Worm (Caenorhabditis elegans) whole organism, young adult: ENCODE results near the gene F07F6.7.

Experiments used
- F22D6.2 ChIP-seq: sonication (generic microtip); optimal IDR thresholded peaks from 2 replicates; lab custom pipeline; 2016; ENCODE audit warnings: mild to moderate bottlenecking, missing genetic modification characterization, missing compliant biosample characterization
- F23B12.7 ChIP-seq: sonication (generic microtip); optimal IDR thresholded peaks from 2 replicates; lab custom pipeline; 2017; ENCODE audit warnings: missing genetic modification characterization, mild to moderate bottlenecking, missing compliant biosample characterization, antibody characterized with exemption, moderate library complexity; ENCODE audit not compliant: insufficient read depth
- F55B11.4 ChIP-seq: sonication (generic microtip); optimal IDR thresholded peaks from 2 replicates; lab custom pipeline; 2016; ENCODE audit warnings: missing compliant biosample characterization, missing genetic modification characterization, borderline replicate concordance; ENCODE audit not compliant: insufficient read depth
- F57A8.1 ChIP-seq: fragments of 200-800 bp; sonication (Bioruptor generic); optimal IDR thresholded peaks from 2 replicates; lab custom pipeline; 2018; ENCODE audit warnings: mild to moderate bottlenecking, missing genetic modification characterization, moderate library complexity, missing compliant biosample characterization
- F57C9.4 ChIP-seq: sonication (generic microtip); optimal IDR thresholded peaks from 2 replicates; lab custom pipeline; 2017; ENCODE audit warnings: mild to moderate bottlenecking, missing genetic modification characterization, missing compliant biosample characterization
- K11D2.4 ChIP-seq: fragments of 200-800 bp; sonication (Bioruptor generic); IDR thresholded peaks from 2 replicates; pipeline ENCODE4 v1.3.6; 2022; ENCODE audit warnings: missing genetic modification reagents, missing genetic modification characterization, missing compliant biosample characterization
- T07F8.4 ChIP-seq: sonication (generic microtip); optimal IDR thresholded peaks from 2 replicates; lab custom pipeline; 2016; ENCODE audit warnings: mild to moderate bottlenecking, missing genetic modification characterization, moderate library complexity, missing compliant biosample characterization
- ZK185.1 ChIP-seq: sonication (generic microtip); optimal IDR thresholded peaks from 2 replicates; lab custom pipeline; 2016; ENCODE audit warnings: mild to moderate bottlenecking, missing genetic modification characterization, missing compliant biosample characterization; ENCODE audit not compliant: poor library complexity, severe bottlenecking
- athp-1 ChIP-seq: sonication (generic microtip); optimal IDR thresholded peaks from 2 replicates; lab custom pipeline; 2017; ENCODE audit warnings: mild to moderate bottlenecking, missing genetic modification characterization, missing compliant biosample characterization
- bed-2 ChIP-seq: fragments of 200-800 bp; sonication (Bioruptor generic); IDR thresholded peaks from 2 replicates; pipeline ENCODE4 v1.3.6; 2022; ENCODE audit warnings: missing genetic modification reagents, missing genetic modification characterization, missing compliant biosample characterization
- cebp-1 ChIP-seq, 2 experiments: fragments of 200-800 bp in 1 of 2; sonication (Bioruptor generic) in 1 of 2; sonication (generic microtip) in 1 of 2; IDR thresholded peaks in 1 of 2; optimal IDR thresholded peaks in 1 of 2; 2 replicates each; pipeline versions ENCODE4 v1.3.6 to Lab custom; 2017 to 2022; ENCODE audit warnings: missing compliant biosample characterization in 2 of 2, missing genetic modification characterization in 2 of 2, mild to moderate bottlenecking in 1 of 2, missing genetic modification reagents in 1 of 2, moderate library complexity in 1 of 2
- ceh-100 ChIP-seq: fragments of 200-800 bp; sonication (Bioruptor generic); IDR thresholded peaks from 2 replicates; pipeline ENCODE4 v1.3.6; 2022; ENCODE audit warnings: missing genetic modification reagents, missing genetic modification characterization, missing compliant biosample characterization
- ceh-40 ChIP-seq: fragments of 200-800 bp; sonication (Bioruptor generic); IDR thresholded peaks from 2 replicates; pipeline ENCODE4 v1.3.6; 2022; ENCODE audit warnings: missing genetic modification characterization, missing compliant biosample characterization
- ceh-91 ChIP-seq: fragments of 200-800 bp; sonication (Bioruptor generic); IDR thresholded peaks from 2 replicates; pipeline ENCODE4 v1.3.6; 2022; ENCODE audit warnings: missing genetic modification reagents, missing genetic modification characterization, missing compliant biosample characterization
- dpff-1 ChIP-seq: sonication (generic microtip); optimal IDR thresholded peaks from 2 replicates; lab custom pipeline; 2017; ENCODE audit warnings: mild to moderate bottlenecking, missing genetic modification characterization, missing compliant biosample characterization
- efl-1 ChIP-seq: fragments of 150-350 bp; optimal IDR thresholded peaks from 2 replicates; lab custom pipeline; 2014; ENCODE audit warnings: missing biosample characterization, missing genetic modification reagents, missing genetic modification characterization
- ets-4 ChIP-seq: fragments of 200-800 bp; sonication (Bioruptor generic); optimal IDR thresholded peaks from 2 replicates; lab custom pipeline; 2018; ENCODE audit warnings: mild to moderate bottlenecking, missing genetic modification characterization, missing compliant biosample characterization
- hlh-12 ChIP-seq: sonication (generic microtip); optimal IDR thresholded peaks from 2 replicates; lab custom pipeline; 2016; ENCODE audit warnings: missing genetic modification characterization, missing compliant biosample characterization
- hmg-1.2 ChIP-seq: fragments of 200-800 bp; sonication (Bioruptor generic); IDR thresholded peaks from 2 replicates; pipeline ENCODE4 v1.3.6; 2022; ENCODE audit warnings: missing genetic modification reagents, missing genetic modification characterization, missing compliant biosample characterization
- hmg-20 ChIP-seq: fragments of 200-800 bp; sonication (Bioruptor generic); IDR thresholded peaks from 2 replicates; pipeline ENCODE4 v1.3.6; 2022; ENCODE audit warnings: missing genetic modification reagents, missing genetic modification characterization, missing compliant biosample characterization
- lin-26 ChIP-seq: fragments of 200-800 bp; sonication (Bioruptor generic); IDR thresholded peaks from 2 replicates; pipeline ENCODE4 v1.3.6; 2022; ENCODE audit warnings: missing genetic modification reagents, missing genetic modification characterization, missing compliant biosample characterization
- lin-35 ChIP-seq, 3 experiments: fragments of 150-350 bp in 2 of 3; sonication (generic microtip) in 1 of 3; optimal IDR thresholded peaks; 2 replicates each; lab custom pipeline; 2014 to 2018; ENCODE audit warnings: missing biosample characterization in 3 of 3, missing genetic modification characterization in 3 of 3, missing genetic modification reagents in 3 of 3
- mcd-1 ChIP-seq: fragments of 200-800 bp; sonication (Bioruptor generic); IDR thresholded peaks from 2 replicates; pipeline ENCODE4 v1.3.6; 2022; ENCODE audit warnings: missing genetic modification reagents, missing genetic modification characterization, missing compliant biosample characterization
- mxl-1 ChIP-seq: sonication (generic microtip); optimal IDR thresholded peaks from 2 replicates; lab custom pipeline; 2016; ENCODE audit warnings: missing genetic modification characterization, missing compliant biosample characterization
- nfya-1 ChIP-seq: sonication (generic microtip); optimal IDR thresholded peaks from 2 replicates; lab custom pipeline; 2017; ENCODE audit warnings: antibody characterized with exemption, missing compliant biosample characterization, missing genetic modification characterization, borderline replicate concordance; ENCODE audit not compliant: insufficient read depth
- nfya-2 ChIP-seq: fragments of 200-800 bp; sonication (Bioruptor generic); IDR thresholded peaks from 2 replicates; pipeline ENCODE4 v1.3.6; 2022; ENCODE audit warnings: missing genetic modification reagents, missing genetic modification characterization, missing compliant biosample characterization
- nhr-179 ChIP-seq: sonication (generic microtip); optimal IDR thresholded peaks from 2 replicates; lab custom pipeline; 2016; ENCODE audit warnings: mild to moderate bottlenecking, missing genetic modification characterization, missing compliant biosample characterization
- pbrm-1 ChIP-seq: fragments of 200-800 bp; sonication (Bioruptor generic); IDR thresholded peaks from 2 replicates; pipeline ENCODE4 v1.3.6; 2022; ENCODE audit warnings: missing genetic modification reagents, missing genetic modification characterization, missing compliant biosample characterization
- pha-4 ChIP-seq: fragments of 150-350 bp; sonication (generic microtip); optimal IDR thresholded peaks from 2 replicates; lab custom pipeline; 2014; ENCODE audit warnings: missing biosample characterization, missing genetic modification reagents, missing genetic modification characterization
- rec-8 ChIP-seq, 2 experiments: sonication (generic microtip); optimal IDR thresholded peaks; 2 replicates each; lab custom pipeline; 2016; ENCODE audit warnings: mild to moderate bottlenecking in 2 of 2, missing genetic modification characterization in 2 of 2, missing genetic modification reagents in 2 of 2, missing genotype in 2 of 2, missing biosample characterization in 1 of 2, missing compliant biosample characterization in 1 of 2, moderate library complexity in 1 of 2
- rpc-1 ChIP-seq, 2 experiments: fragments of 150-350 bp in 1 of 2; sonication (generic microtip) in 1 of 2; optimal IDR thresholded peaks; 2 replicates each; lab custom pipeline; 2014 to 2018; ENCODE audit warnings: missing biosample characterization in 1 of 2, missing genetic modification characterization in 1 of 2, missing genetic modification reagents in 1 of 2, missing genotype in 1 of 2
- sea-2 ChIP-seq: fragments of 200-800 bp; sonication (Bioruptor generic); IDR thresholded peaks from 2 replicates; pipeline ENCODE4 v1.3.6; 2022; ENCODE audit warnings: missing genetic modification characterization, missing compliant biosample characterization
- snpc-1.1 ChIP-seq: sonication (generic microtip); optimal IDR thresholded peaks from 2 replicates; lab custom pipeline; 2017; ENCODE audit warnings: missing genetic modification characterization, mild to moderate bottlenecking, missing compliant biosample characterization, antibody characterized with exemption, moderate library complexity, missing genotype, missing genetic modification reagents; ENCODE audit not compliant: insufficient read depth
- somi-1 ChIP-seq: fragments of 200-800 bp; sonication (Bioruptor generic); optimal IDR thresholded peaks from 2 replicates; lab custom pipeline; 2018; ENCODE audit warnings: mild to moderate bottlenecking, missing genetic modification characterization, missing compliant biosample characterization
- unc-130 ChIP-seq: sonication (generic microtip); optimal IDR thresholded peaks from 2 replicates; lab custom pipeline; 2016; ENCODE audit warnings: missing genetic modification reagents, missing genetic modification characterization, missing compliant biosample characterization
- zim-3 ChIP-seq: sonication (generic microtip); optimal IDR thresholded peaks from 2 replicates; lab custom pipeline; 2017; ENCODE audit warnings: mild to moderate bottlenecking, missing genetic modification characterization, moderate library complexity, missing compliant biosample characterization
- ztf-22 ChIP-seq: fragments of 200-800 bp; sonication (Bioruptor generic); optimal IDR thresholded peaks from 2 replicates; lab custom pipeline; 2018; ENCODE audit warnings: mild to moderate bottlenecking, missing genetic modification characterization, moderate library complexity, missing compliant biosample characterization
- ztf-26 ChIP-seq: sonication (generic microtip); optimal IDR thresholded peaks from 2 replicates; lab custom pipeline; 2017; ENCODE audit warnings: missing genetic modification characterization, missing compliant biosample characterization
- ztf-6 ChIP-seq: fragments of 200-800 bp; sonication (Bioruptor generic); IDR thresholded peaks from 2 replicates; pipeline ENCODE4 v1.3.6; 2022; ENCODE audit warnings: missing genetic modification reagents, missing genetic modification characterization, missing compliant biosample characterization

Gene F07F6.7

DNA sequence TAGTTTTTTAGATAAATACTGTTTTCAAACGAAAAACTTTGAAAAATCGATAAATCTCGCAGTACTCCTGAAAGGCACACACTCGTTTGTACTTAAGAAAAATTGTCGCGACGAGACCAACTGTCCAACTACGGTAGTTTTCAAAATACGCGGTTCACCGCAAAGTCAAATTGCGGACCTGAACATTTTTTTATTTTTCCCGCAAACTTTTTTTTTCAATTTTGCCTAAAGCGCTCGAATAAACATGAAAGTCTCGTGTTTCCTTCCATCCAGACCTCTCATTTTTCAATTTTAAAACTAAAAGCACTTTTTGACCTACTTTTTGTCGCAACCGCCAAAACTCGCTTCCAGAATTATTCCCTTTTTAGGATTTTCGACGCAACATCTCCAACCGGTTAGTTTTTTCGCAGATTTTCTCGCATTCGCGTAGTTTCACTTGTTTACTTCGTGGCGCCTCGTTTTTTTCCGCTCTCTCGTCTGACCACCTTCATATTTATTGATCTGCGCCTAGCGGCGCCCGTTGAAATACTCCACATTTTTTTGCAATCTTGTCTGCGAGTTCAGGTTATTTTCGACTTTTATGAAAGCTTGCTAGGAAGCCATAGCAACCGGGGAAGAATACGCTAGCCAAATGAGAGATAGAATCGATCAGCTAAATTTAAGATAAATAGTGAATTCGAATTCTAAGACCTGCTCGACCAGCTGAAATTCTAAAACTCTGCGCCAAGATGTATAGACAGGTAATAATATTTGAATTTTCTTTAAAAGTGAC, 46.0 kb downstream of the F07F6.7 start, which contains the start of gene prdx-2 (continued):
- TF ChIP-seq ZK185.1 = no peak
- no peak for TF ChIP-seq nfya-2 (GFP tag; lab: Robert Waterston, UW)
- no peak for TF ChIP-seq mxl-1
- TF ChIP-seq, all 124 proteins: peak for 34

DNA sequence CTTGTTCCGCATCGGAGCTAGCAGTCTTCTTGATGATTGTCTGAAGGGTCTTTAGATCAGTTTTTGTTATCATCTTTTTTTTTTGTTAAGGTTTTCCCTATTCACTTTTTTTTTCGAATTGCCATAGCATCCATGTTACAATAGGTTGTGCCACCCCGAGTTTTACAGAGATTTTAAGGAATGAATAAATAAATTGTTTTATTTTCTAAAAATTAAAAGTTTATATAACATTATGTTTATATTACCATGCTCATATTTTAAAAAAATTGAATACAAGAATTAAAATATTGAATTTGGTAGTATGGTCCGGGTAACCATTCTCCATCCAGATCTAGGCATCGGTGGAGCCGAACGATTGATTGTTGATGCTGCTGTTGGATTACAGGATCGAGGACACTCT, 48.7 kb downstream of the F07F6.7 start, which contains the start of gene algn-2:
Gene algn-2 (plus strand): TSS at position 301 of the 400 bp plus-strand sequence.
- TF ChIP-seq hlh-12 (tag; lab: Kevin White, UChicago) = no peak
- no peak for TF ChIP-seq T07F8.4 (tag; lab: Kevin White, UChicago)
- TF ChIP-seq somi-1 (GFP tag; lab: Kevin White, UChicago) = no peak
- TF ChIP-seq ceh-91 (GFP tag; lab: Robert Waterston, UW) = no peak
- no peak for TF ChIP-seq zim-3 (tag; lab: Kevin White, UChicago)
- TF ChIP-seq rpc-1 (optimal IDR thresholded peaks at IDR 0.05; lab: Kevin White, UChicago) = no peak
- TF ChIP-seq rpc-1 (tag; optimal IDR thresholded peaks at IDR 0.05; lab: Kevin White, UChicago) = no peak
- no peak for TF ChIP-seq sea-2

DNA sequence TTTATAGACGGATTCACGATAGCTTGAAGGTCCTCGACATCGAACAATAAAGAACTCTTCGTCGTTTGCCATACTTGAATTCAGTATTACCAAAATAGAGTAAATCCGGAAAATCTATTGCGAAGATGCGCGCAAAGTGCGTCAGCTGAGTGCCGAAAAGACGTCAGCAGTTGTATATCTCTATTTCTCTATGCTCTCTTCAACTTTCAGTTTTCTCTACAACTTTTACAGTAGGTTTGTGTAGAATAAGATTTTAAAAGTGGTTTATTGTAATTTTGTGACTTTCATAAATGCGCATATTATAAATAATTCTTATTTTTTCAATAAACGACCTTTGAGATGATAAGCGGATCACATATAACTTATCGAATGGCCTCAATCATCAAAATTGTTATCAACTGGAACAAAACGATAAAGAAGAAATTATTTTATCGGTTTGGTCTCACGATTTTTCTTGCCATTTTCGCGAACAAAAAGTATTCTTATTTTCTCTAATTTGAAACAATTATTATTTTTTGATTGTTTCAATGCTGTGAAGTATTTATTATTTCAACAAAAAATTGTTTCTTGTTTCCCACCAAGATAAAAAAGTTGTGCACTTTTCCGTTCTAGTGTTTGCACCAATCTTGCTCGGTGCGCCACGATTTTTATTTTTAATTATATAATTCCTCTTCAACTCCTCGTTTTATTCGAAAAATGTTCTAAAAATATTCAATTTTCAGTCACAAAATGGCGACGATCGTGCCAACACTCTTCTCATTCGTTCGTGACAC, 50.2 kb downstream of the F07F6.7 start, which contains the start of the genes agt-2 and F09E5.3:
Gene agt-2 (minus strand): TSS at position 553 of the 773 bp plus-strand sequence.
Gene F09E5.3 (plus strand): TSS at position 723 of the 773 bp plus-strand sequence.
- TF ChIP-seq pbrm-1 = peak; percentile 86
- peak; percentile 82 for TF ChIP-seq mcd-1 (GFP tag; lab: Robert Waterston, UW)
- peak; percentile 13 for TF ChIP-seq F23B12.7 (tag; lab: Kevin White, UChicago)
- no peak for TF ChIP-seq rec-8 (tag; optimal IDR thresholded peaks at IDR 0.05; lab: Kevin White, UChicago)
- TF ChIP-seq mxl-1 = no peak
- TF ChIP-seq somi-1 (GFP tag; lab: Kevin White, UChicago) = peak; percentile 19
- peak; percentile 50; the same call in 1 of the 2 replicates for TF ChIP-seq hmg-20
- peak; percentile 37 for TF ChIP-seq athp-1 (tag; lab: Kevin White, UChicago)
- TF ChIP-seq ZK185.1 = peak; percentile 84
- peak; percentile 40 for TF ChIP-seq efl-1 (GFP tag; lab: Kevin White, UChicago)
- no peak for TF ChIP-seq F57C9.4
- no peak for TF ChIP-seq F57A8.1 (GFP tag; lab: Kevin White, UChicago)
- no peak for TF ChIP-seq dpff-1 (tag; lab: Kevin White, UChicago)
- no peak for TF ChIP-seq hlh-12 (tag; lab: Kevin White, UChicago)
- TF ChIP-seq T07F8.4 (tag; lab: Kevin White, UChicago) = no peak
- TF ChIP-seq ceh-100 (GFP tag; lab: Robert Waterston, UW) = peak; percentile 68
- TF ChIP-seq unc-130 (GFP tag; lab: Kevin White, UChicago) = no peak
- peak; percentile 55; the same call in 1 of the 2 replicates for TF ChIP-seq lin-26 (GFP tag; lab: Robert Waterston, UW)
- peak in 2 of 3 experiments; percentile 72 to 91 for TF ChIP-seq lin-35 (GFP tag; optimal IDR thresholded peaks at IDR 0.05; lab: Kevin White, UChicago)
- TF ChIP-seq ztf-26 (tag; lab: Kevin White, UChicago) = peak; percentile 58
- TF ChIP-seq F22D6.2 (tag; lab: Kevin White, UChicago) = peak; percentile 5
- peak; percentile 61 for TF ChIP-seq pha-4 (tag; lab: Kevin White, UChicago)
- TF ChIP-seq hmg-1.2 = peak; percentile 78
- peak; percentile 7 for TF ChIP-seq snpc-1.1 (tag; lab: Kevin White, UChicago)
- TF ChIP-seq nhr-179 = no peak
- TF ChIP-seq ets-4 = peak; percentile 12
- no peak for TF ChIP-seq ztf-6
- TF ChIP-seq ceh-40 (GFP tag; lab: Robert Waterston, UW) = no peak
- TF ChIP-seq cebp-1 (GFP tag; IDR thresholded peaks at IDR 0.05; lab: Robert Waterston, UW) = no peak
- TF ChIP-seq cebp-1 (tag; optimal IDR thresholded peaks at IDR 0.05; lab: Kevin White, UChicago) = peak; percentile 84
- no peak for TF ChIP-seq F55B11.4 (tag; lab: Kevin White, UChicago)
- TF ChIP-seq K11D2.4 (GFP tag; lab: Robert Waterston, UW) = peak; percentile 83
- peak; percentile 37; the same call in 1 of the 2 replicates for TF ChIP-seq ceh-91 (GFP tag; lab: Robert Waterston, UW)
- no peak for TF ChIP-seq ztf-22
- TF ChIP-seq bed-2 (GFP tag; lab: Robert Waterston, UW) = no peak
- TF ChIP-seq nfya-1 (tag; lab: Kevin White, UChicago) = no peak
